Worm (Caenorhabditis elegans) whole organism, L4/young adult: ENCODE results near the gene ckc-1.

Source experiments
- dao-5 ChIP-seq: sonication (generic microtip); optimal IDR thresholded peaks from 2 replicates; lab custom pipeline; 2016; ENCODE audit warnings: missing genotype, missing genetic modification characterization, moderate library complexity, missing compliant biosample characterization
- him-1 ChIP-seq: sonication (generic microtip); optimal IDR thresholded peaks from 2 replicates; lab custom pipeline; 2016; ENCODE audit warnings: missing genotype, missing genetic modification reagents, missing genetic modification characterization, missing compliant biosample characterization

DNA sequence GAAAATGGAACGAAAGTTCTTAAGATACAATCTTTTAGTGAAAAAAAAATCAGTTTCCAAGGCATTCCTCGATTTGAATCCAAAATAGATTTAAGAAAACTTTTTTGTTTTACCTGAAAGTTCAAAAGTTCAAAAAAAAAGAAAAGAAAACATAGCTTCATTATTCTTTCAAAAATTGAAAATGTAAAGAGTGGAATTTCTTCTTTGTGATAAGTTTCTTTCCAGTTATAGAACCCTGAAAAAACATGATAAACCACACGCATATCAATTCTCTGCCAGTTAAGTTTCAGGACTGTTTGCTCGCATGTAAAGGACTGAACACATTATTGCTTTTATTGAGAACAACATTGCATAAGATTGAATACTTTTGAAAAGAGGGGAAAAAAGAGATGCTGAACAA, 35.3 kb downstream of the ckc-1 start:
- TF ChIP-seq dao-5 (tag; lab: Kevin White, UChicago) (no peak), him-1 (tag; lab: Kevin White, UChicago) (no peak)
